Worm (Caenorhabditis elegans) whole organism, mixed stage, embryonic: ENCODE data around the gene C02E7.7.

Source experiments
- bed-3 ChIP-seq: fragments of 200-800 bp; sonication (Bioruptor generic); optimal IDR thresholded peaks from 3 replicates; lab custom pipeline; 2018; ENCODE audit warnings: mild to moderate bottlenecking, missing genetic modification characterization, moderate library complexity, missing compliant biosample characterization
- blmp-1 ChIP-seq: fragments of 150-350 bp; optimal IDR thresholded peaks from 2 replicates; lab custom pipeline; 2014; ENCODE audit warnings: missing biosample characterization, missing genetic modification characterization
- ces-1 ChIP-seq: fragments of 150-350 bp; optimal IDR thresholded peaks from 2 replicates; lab custom pipeline; 2014; ENCODE audit warnings: missing biosample characterization, missing genetic modification reagents, missing genetic modification characterization
- elt-3 ChIP-seq: fragments of 150-350 bp; optimal IDR thresholded peaks from 2 replicates; lab custom pipeline; 2014; ENCODE audit warnings: missing biosample characterization, missing genetic modification characterization
- hlh-1 ChIP-seq: fragments of 150-350 bp; optimal IDR thresholded peaks from 2 replicates; lab custom pipeline; 2014; ENCODE audit warnings: missing biosample characterization, missing genetic modification reagents, missing genetic modification characterization
- lin-13 ChIP-seq: fragments of 150-350 bp; optimal IDR thresholded peaks from 2 replicates; lab custom pipeline; 2014; ENCODE audit warnings: missing biosample characterization, missing genetic modification characterization
- nhr-237 ChIP-seq: fragments of 150-350 bp; optimal IDR thresholded peaks from 2 replicates; lab custom pipeline; 2014; ENCODE audit warnings: missing biosample characterization, missing genetic modification characterization
- tbx-8 ChIP-seq: fragments of 200-800 bp; sonication (Bioruptor generic); optimal IDR thresholded peaks from 2 replicates; lab custom pipeline; 2018; ENCODE audit warnings: mild to moderate bottlenecking, missing genetic modification characterization, moderate library complexity, missing compliant biosample characterization
- unc-39 ChIP-seq: fragments of 150-350 bp; optimal IDR thresholded peaks from 2 replicates; lab custom pipeline; 2014; ENCODE audit warnings: missing biosample characterization, missing genetic modification characterization
- zip-8 ChIP-seq: fragments of 150-350 bp; optimal IDR thresholded peaks from 2 replicates; lab custom pipeline; 2014; ENCODE audit warnings: missing biosample characterization, missing genetic modification characterization
- ztf-11 ChIP-seq: fragments of 150-350 bp; optimal IDR thresholded peaks from 2 replicates; lab custom pipeline; 2014; ENCODE audit warnings: missing biosample characterization, missing genetic modification characterization

ce11 chrV:4870627-4871026 lies 47.7 kb downstream of the C02E7.7 start:
- no peak for TF ChIP-seq lin-13 (tag; lab: Kevin White, UChicago)
- no peak for TF ChIP-seq bed-3 (GFP tag; lab: Kevin White, UChicago)
- TF ChIP-seq unc-39 (tag; lab: Kevin White, UChicago): no peak
- no peak for TF ChIP-seq hlh-1
- TF ChIP-seq blmp-1 (tag; lab: Kevin White, UChicago): no peak
- TF ChIP-seq ztf-11 (tag; lab: Kevin White, UChicago): no peak
- no peak for TF ChIP-seq nhr-237 (tag; lab: Kevin White, UChicago)
- no peak for TF ChIP-seq zip-8 (tag; lab: Kevin White, UChicago)
- TF ChIP-seq ces-1 (GFP tag; lab: Kevin White, UChicago): no peak
- TF ChIP-seq tbx-8 (GFP tag; lab: Kevin White, UChicago): no peak
- no peak for TF ChIP-seq elt-3
